Worm (Caenorhabditis elegans): Measurements from ENCODE around the gene W07G4.7.

ce11 chrV:13063402-13063801, 28.9 kb upstream of the W07G4.7 start:
- TF ChIP-seq dpl-1 (GFP tag; optimal IDR thresholded peaks at IDR 0.05) = no peak
- TF ChIP-seq tlp-1 (tag; optimal IDR thresholded peaks at IDR 0.05) = no peak
- TF ChIP-seq tbx-2 (tag; optimal IDR thresholded peaks at IDR 0.05) = no peak
- TF ChIP-seq ceh-8 (GFP tag; optimal IDR thresholded peaks at IDR 0.05) = no peak
- no peak for TF ChIP-seq nhr-12 (tag; optimal IDR thresholded peaks at IDR 0.05)
- TF ChIP-seq mep-1 (tag; optimal IDR thresholded peaks at IDR 0.05) = no peak
- no peak for TF ChIP-seq mdl-1 (tag; optimal IDR thresholded peaks at IDR 0.05)
- no peak for TF ChIP-seq rnt-1 (tag; optimal IDR thresholded peaks at IDR 0.05)
- no peak for TF ChIP-seq lin-13 (GFP tag; optimal IDR thresholded peaks at IDR 0.05)
- TF ChIP-seq lin-39 (tag; optimal IDR thresholded peaks at IDR 0.05) = no peak
